Fruit fly (Drosophila melanogaster) whole organism, pupa: Measurements from ENCODE around the gene CG10589.

Experiments used
- CG10348 ChIP-seq: fragments of 200-800 bp; sonication (Bioruptor generic); IDR thresholded peaks from 2 replicates; pipeline ENCODE4 v1.3.6; 2022; ENCODE audit warnings: missing biosample characterization, missing genetic modification characterization
- CG12605 ChIP-seq: fragments of 200-800 bp; sonication (Bioruptor generic); IDR thresholded peaks from 2 replicates; pipeline ENCODE4 v1.3.6; 2022; ENCODE audit warnings: missing biosample characterization, missing genetic modification characterization
- CG13204 ChIP-seq: fragments of 200-800 bp; sonication (Bioruptor generic); optimal IDR thresholded peaks from 2 replicates; lab custom pipeline; 2018; ENCODE audit warnings: missing biosample characterization, mild to moderate bottlenecking, missing genetic modification characterization, moderate library complexity
- CG14655 ChIP-seq: fragments of 200-800 bp; sonication (Bioruptor generic); optimal IDR thresholded peaks from 3 replicates; lab custom pipeline; 2017; ENCODE audit warnings: mild to moderate bottlenecking, missing biosample characterization, missing genetic modification reagents, missing genetic modification characterization
- CG15710 ChIP-seq: fragments of 200-800 bp; sonication (Bioruptor generic); optimal IDR thresholded peaks from 2 replicates; lab custom pipeline; 2018; ENCODE audit warnings: missing biosample characterization, mild to moderate bottlenecking, missing genetic modification characterization, moderate library complexity
- CG17806 ChIP-seq: fragments of 200-800 bp; sonication (Bioruptor generic); optimal IDR thresholded peaks from 2 replicates; lab custom pipeline; 2018; ENCODE audit warnings: missing biosample characterization, mild to moderate bottlenecking, missing genetic modification characterization, moderate library complexity
- CG34367 ChIP-seq: fragments of 200-800 bp; sonication (Bioruptor generic); optimal IDR thresholded peaks from 2 replicates; lab custom pipeline; 2018; ENCODE audit warnings: missing biosample characterization, mild to moderate bottlenecking, missing genetic modification characterization
- CG4496 ChIP-seq: fragments of 200-800 bp; sonication (Bioruptor generic); IDR thresholded peaks from 3 replicates; pipeline ENCODE4 v1.3.6; 2022; ENCODE audit warnings: missing biosample characterization, missing genetic modification characterization
- CG8159 ChIP-seq: fragments of 200-800 bp; sonication (Bioruptor generic); optimal IDR thresholded peaks from 3 replicates; lab custom pipeline; 2018; ENCODE audit warnings: missing biosample characterization, mild to moderate bottlenecking, missing genetic modification characterization, moderate library complexity
- CG8301 ChIP-seq: fragments of 200-800 bp; sonication (Bioruptor generic); optimal IDR thresholded peaks from 2 replicates; lab custom pipeline; 2018; ENCODE audit warnings: missing biosample characterization, mild to moderate bottlenecking, missing genetic modification characterization
- CG9948 ChIP-seq: fragments of 200-800 bp; sonication (Bioruptor generic); optimal IDR thresholded peaks from 2 replicates; lab custom pipeline; 2018; ENCODE audit warnings: missing biosample characterization, mild to moderate bottlenecking, missing genetic modification characterization, moderate library complexity
- D1 ChIP-seq: fragments of 200-800 bp; sonication (Bioruptor generic); optimal IDR thresholded peaks from 2 replicates; lab custom pipeline; 2018; ENCODE audit warnings: missing biosample characterization, mild to moderate bottlenecking, missing genetic modification characterization, moderate library complexity
- Ets98B ChIP-seq: fragments of 200-800 bp; sonication (Bioruptor generic); IDR thresholded peaks from 2 replicates; pipeline ENCODE4 v1.3.6; 2022; ENCODE audit warnings: missing biosample characterization, missing genetic modification characterization
- Pif1A ChIP-seq: fragments of 200-800 bp; sonication (Bioruptor generic); optimal IDR thresholded peaks from 3 replicates; lab custom pipeline; 2016; ENCODE audit warnings: missing biosample characterization, missing genetic modification characterization
- Pif1B ChIP-seq: fragments of 200-800 bp; sonication (Bioruptor generic); optimal IDR thresholded peaks from 3 replicates; lab custom pipeline; 2016; ENCODE audit warnings: missing biosample characterization, missing genetic modification characterization
- Snoo ChIP-seq: fragments of 200-800 bp; sonication (Bioruptor generic); optimal IDR thresholded peaks from 3 replicates; lab custom pipeline; 2017; ENCODE audit warnings: missing biosample characterization, mild to moderate bottlenecking, missing genetic modification characterization, inconsistent platforms
- fd96Ca ChIP-seq: fragments of 200-800 bp; sonication (Bioruptor generic); IDR thresholded peaks from 3 replicates; pipeline ENCODE4 v1.3.6; 2022; ENCODE audit warnings: missing biosample characterization, missing genetic modification characterization
- gl ChIP-seq: fragments of 200-800 bp; sonication (Bioruptor generic); optimal IDR thresholded peaks from 2 replicates; lab custom pipeline; 2018; ENCODE audit warnings: missing biosample characterization, mild to moderate bottlenecking, missing genetic modification characterization
- rn ChIP-seq: fragments of 200-800 bp; sonication (Bioruptor generic); IDR thresholded peaks from 2 replicates; pipeline ENCODE4 v1.3.6; 2022; ENCODE audit warnings: missing biosample characterization, missing genetic modification characterization

CG10589 gene

DNA sequence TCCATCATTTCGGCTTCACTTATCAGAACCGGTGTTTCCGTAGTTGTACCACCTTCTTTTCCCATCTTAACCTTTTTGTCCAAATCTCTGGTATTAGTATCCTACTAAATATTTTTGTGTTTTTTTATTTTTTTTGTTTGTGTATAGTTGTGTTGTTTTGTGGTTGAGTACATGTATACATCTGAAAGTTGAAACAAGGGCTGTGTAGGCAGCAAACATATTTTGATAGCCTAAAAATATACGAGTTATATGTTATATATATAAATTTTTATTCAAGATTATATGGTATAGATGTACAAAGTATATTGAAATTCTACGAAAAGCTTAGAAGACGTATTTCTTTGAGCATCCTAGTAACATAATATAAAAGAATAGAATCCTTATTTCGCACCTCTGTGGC is 42.9 kb downstream of the CG10589 start, which contains the start of gene CG33287:
TSS of gene CG33287 (minus strand) at position 101 of the 400 bp plus-strand sequence.
- TF ChIP-seq CG12605 (GFP tag; lab: Robert Waterston, UW) (no peak), Pif1B (GFP tag; lab: Kevin White, UChicago) (no peak), rn (no peak), CG14655 (GFP tag; lab: Kevin White, UChicago) (no peak), Snoo (tag; lab: Kevin White, UChicago) (no peak), D1 (tag; lab: Kevin White, UChicago) (no peak), CG8159 (tag; lab: Kevin White, UChicago) (no peak), CG15710 (tag; lab: Kevin White, UChicago) (no peak), CG4496 (no peak), CG17806 (no peak), CG8301 (tag; lab: Kevin White, UChicago) (no peak), fd96Ca (no peak), Ets98B (no peak), CG9948 (tag; lab: Kevin White, UChicago) (no peak), CG13204 (GFP tag; lab: Kevin White, UChicago) (no peak), CG10348 (GFP tag; lab: Robert Waterston, UW) (no peak), CG34367 (tag; lab: Kevin White, UChicago) (no peak), gl (tag; lab: Kevin White, UChicago) (no peak), Pif1A (GFP tag; lab: Kevin White, UChicago) (no peak)

DNA sequence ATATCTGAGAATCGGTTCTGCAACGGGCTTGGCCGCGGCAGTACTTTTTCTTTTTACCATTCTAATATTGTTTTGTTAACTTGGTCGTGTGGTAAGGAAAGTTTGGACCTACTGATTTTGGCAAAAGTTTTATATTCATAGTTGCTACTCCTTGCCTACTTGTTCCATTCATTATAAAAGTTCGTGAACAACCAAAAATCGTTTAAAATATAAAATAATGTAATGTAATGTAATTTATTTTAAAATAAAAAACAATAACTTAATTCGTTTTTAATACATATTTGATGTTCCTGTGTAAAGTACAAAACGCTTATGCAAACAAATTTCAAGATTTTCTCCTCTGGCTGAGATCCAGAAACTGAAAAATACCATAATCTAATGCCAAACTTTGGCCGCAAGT is 47.0 kb downstream of the CG10589 start, which contains the start of gene CG33286:
TSS of gene CG33286 (minus strand) at position 101 of the 400 bp plus-strand sequence.
- TF ChIP-seq CG4496 (no peak), Pif1B (GFP tag; lab: Kevin White, UChicago) (no peak), Pif1A (GFP tag; lab: Kevin White, UChicago) (no peak), CG17806 (no peak), fd96Ca (no peak)

DNA sequence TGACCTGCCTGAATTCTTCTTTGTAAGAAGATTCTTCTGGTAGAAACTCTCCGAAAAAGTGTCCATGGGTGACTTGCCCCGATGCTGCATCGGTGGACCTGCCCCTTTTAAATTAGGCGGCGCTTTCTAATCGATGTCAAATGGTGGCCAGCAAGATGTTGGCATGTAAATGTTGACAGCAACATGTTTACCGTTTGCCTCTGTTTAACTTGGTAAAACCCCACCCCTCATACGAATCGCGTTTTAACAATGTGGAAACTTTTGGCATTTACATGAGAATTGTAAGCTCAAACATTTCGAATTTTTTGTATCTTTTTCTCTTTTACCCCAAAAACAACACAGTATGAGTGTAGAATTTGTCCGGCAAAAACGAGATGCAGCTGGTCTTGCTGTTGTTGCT is 48.8 kb downstream of the CG10589 start:
- no peak for TF ChIP-seq CG15710 (tag; lab: Kevin White, UChicago)
- TF ChIP-seq gl (tag; lab: Kevin White, UChicago), result no peak
- no peak for TF ChIP-seq Snoo (tag; lab: Kevin White, UChicago)
- no peak for TF ChIP-seq CG8301 (tag; lab: Kevin White, UChicago)

dm6 chr3L:20976967-20977720 is 49.5 kb downstream of the CG10589 start:
- no peak for TF ChIP-seq Snoo (tag; lab: Kevin White, UChicago)
- TF ChIP-seq, all 21 proteins: peak for 0
